Fruit fly (Drosophila melanogaster) whole organism, embryonic: Measurements from ENCODE around the gene Lst8.
A peak's percentile ranks its signal among the peaks of the same experiment; 100 is the strongest.

Experiments used
- Ada2b ChIP-seq: fragments of 200-800 bp; sonication (Bioruptor generic); IDR thresholded peaks from 2 replicates; pipeline ENCODE4 v1.3.6; 2022; ENCODE audit warnings: missing biosample characterization, missing genetic modification characterization
- Asciz ChIP-seq: fragments of 200-800 bp; sonication (Bioruptor generic); optimal IDR thresholded peaks from 2 replicates; lab custom pipeline; 2017; ENCODE audit warnings: missing biosample characterization, mild to moderate bottlenecking, missing genetic modification characterization, missing genetic modification reagents
- CG11398 ChIP-seq: fragments of 200-800 bp; sonication (Bioruptor generic); optimal IDR thresholded peaks from 2 replicates; lab custom pipeline; 2016; ENCODE audit warnings: missing biosample characterization, missing genetic modification characterization
- CG11560 ChIP-seq: fragments of 200-800 bp; sonication (Bioruptor generic); IDR thresholded peaks from 3 replicates; pipeline ENCODE4 v1.3.6; 2022; ENCODE audit warnings: missing biosample characterization, missing genetic modification characterization
- CG12236 ChIP-seq: fragments of 200-800 bp; sonication (Bioruptor generic); optimal IDR thresholded peaks from 2 replicates; lab custom pipeline; 2016; ENCODE audit warnings: missing biosample characterization, missing genetic modification characterization
- CG14667 ChIP-seq: fragments of 200-800 bp; sonication (Bioruptor generic); IDR thresholded peaks from 2 replicates; pipeline ENCODE4 v1.3.6; 2022; ENCODE audit warnings: missing biosample characterization, missing genetic modification characterization
- CG14860 ChIP-seq: fragments of 200-800 bp; sonication (Bioruptor generic); IDR thresholded peaks from 3 replicates; pipeline ENCODE4 v1.3.6; 2022; ENCODE audit warnings: missing biosample characterization, missing genetic modification characterization; ENCODE audit not compliant: partially characterized antibody
- CG15514 ChIP-seq: fragments of 200-800 bp; sonication (Bioruptor generic); optimal IDR thresholded peaks from 3 replicates; lab custom pipeline; 2017; ENCODE audit warnings: missing biosample characterization, missing genetic modification characterization, mild to moderate bottlenecking, moderate library complexity, missing genetic modification reagents
- CG1602 ChIP-seq: fragments of 200-800 bp; sonication (Bioruptor generic); optimal IDR thresholded peaks from 3 replicates; lab custom pipeline; 2016; ENCODE audit warnings: missing biosample characterization, missing genetic modification characterization
- CG17361 ChIP-seq: fragments of 200-800 bp; sonication (Bioruptor generic); IDR thresholded peaks from 3 replicates; pipeline ENCODE4 v1.3.6; 2022; ENCODE audit warnings: missing biosample characterization, missing genetic modification characterization
- CG17568 ChIP-seq: fragments of 200-800 bp; sonication (Bioruptor generic); optimal IDR thresholded peaks from 2 replicates; lab custom pipeline; 2018; ENCODE audit warnings: missing biosample characterization, mild to moderate bottlenecking, missing genetic modification characterization, moderate library complexity
- CG17829 ChIP-seq: fragments of 200-800 bp; optimal IDR thresholded peaks from 2 replicates; lab custom pipeline; 2019; ENCODE audit warnings: missing biosample characterization, mild to moderate bottlenecking, missing genetic modification characterization, moderate library complexity
- CG30431 ChIP-seq: fragments of 200-800 bp; sonication (Bioruptor generic); optimal IDR thresholded peaks from 2 replicates; lab custom pipeline; 2017; ENCODE audit warnings: missing biosample characterization, missing genetic modification characterization
- CG31224 ChIP-seq: fragments of 200-800 bp; sonication (Bioruptor generic); IDR thresholded peaks from 2 replicates; pipeline ENCODE4 v1.3.6; 2022; ENCODE audit warnings: missing biosample characterization, missing genetic modification characterization
- CG32767 ChIP-seq: fragments of 200-800 bp; sonication (Bioruptor generic); IDR thresholded peaks from 2 replicates; pipeline ENCODE4 v1.3.6; 2022; ENCODE audit warnings: missing biosample characterization, missing genetic modification characterization
- CG3281 ChIP-seq: fragments of 200-800 bp; sonication (Bioruptor generic); optimal IDR thresholded peaks from 3 replicates; lab custom pipeline; 2017; ENCODE audit warnings: missing biosample characterization, mild to moderate bottlenecking, missing genetic modification characterization
- CG33557 ChIP-seq: fragments of 200-800 bp; sonication (Bioruptor generic); optimal IDR thresholded peaks from 2 replicates; lab custom pipeline; 2019; ENCODE audit warnings: missing biosample characterization, mild to moderate bottlenecking, missing genetic modification characterization, moderate library complexity
- CG4617 ChIP-seq: fragments of 200-800 bp; sonication (Bioruptor generic); optimal IDR thresholded peaks from 3 replicates; lab custom pipeline; 2016; ENCODE audit warnings: missing biosample characterization, missing genetic modification characterization, borderline replicate concordance
- CG6654 ChIP-seq: fragments of 200-800 bp; sonication (Bioruptor generic); optimal IDR thresholded peaks from 2 replicates; lab custom pipeline; 2017; ENCODE audit warnings: missing biosample characterization, mild to moderate bottlenecking, missing genetic modification characterization
- CG7745 ChIP-seq: fragments of 200-800 bp; sonication (Bioruptor generic); optimal IDR thresholded peaks from 2 replicates; lab custom pipeline; 2018; ENCODE audit warnings: missing biosample characterization, mild to moderate bottlenecking, missing genetic modification characterization, moderate library complexity
- CG9797 ChIP-seq: fragments of 200-800 bp; sonication (Bioruptor generic); optimal IDR thresholded peaks from 3 replicates; lab custom pipeline; 2018; ENCODE audit warnings: missing biosample characterization, mild to moderate bottlenecking, missing genetic modification characterization
- CkIIα-i1 ChIP-seq: fragments of 200-800 bp; sonication (Bioruptor generic); IDR thresholded peaks from 2 replicates; pipeline ENCODE4 v1.3.6; 2022; ENCODE audit warnings: missing biosample characterization, missing genetic modification characterization
- D19B ChIP-seq: fragments of 200-800 bp; sonication (Bioruptor generic); optimal IDR thresholded peaks from 2 replicates; lab custom pipeline; 2017; ENCODE audit warnings: missing biosample characterization, mild to moderate bottlenecking, missing genetic modification characterization
- Dek ChIP-seq: fragments of 200-800 bp; sonication (Bioruptor generic); optimal IDR thresholded peaks from 3 replicates; lab custom pipeline; 2019; ENCODE audit warnings: missing biosample characterization, mild to moderate bottlenecking, missing genetic modification characterization, moderate library complexity
- Dip3 ChIP-seq: fragments of 200-800 bp; sonication (Bioruptor generic); optimal IDR thresholded peaks from 3 replicates; lab custom pipeline; 2016; ENCODE audit warnings: missing biosample characterization, missing genetic modification characterization
- Dll ChIP-seq: fragments of 200-800 bp; sonication (Bioruptor generic); IDR thresholded peaks from 4 replicates; pipeline ENCODE4 v1.3.6; 2022; ENCODE audit warnings: missing biosample characterization, missing genetic modification characterization; ENCODE audit not compliant: partially characterized antibody
- ERR ChIP-seq: fragments of 200-800 bp; sonication (Bioruptor generic); optimal IDR thresholded peaks from 2 replicates; lab custom pipeline; 2016; ENCODE audit warnings: missing biosample characterization, missing genetic modification characterization
- Ets65A ChIP-seq: fragments of 200-800 bp; sonication (Bioruptor generic); peaks from one replicate; lab custom pipeline; 2016; ENCODE audit warnings: missing biosample characterization, missing genetic modification characterization
- Lpt ChIP-seq: fragments of >200 bp; optimal IDR thresholded peaks from 2 replicates; lab custom pipeline; 2018; ENCODE audit warnings: missing biosample characterization, missing genetic modification characterization
- Myb ChIP-seq: fragments of 200-800 bp; sonication (Bioruptor generic); optimal IDR thresholded peaks from 2 replicates; lab custom pipeline; 2016; ENCODE audit warnings: missing biosample characterization, missing genetic modification characterization
- NC2α ChIP-seq: fragments of 200-800 bp; sonication (Bioruptor generic); optimal IDR thresholded peaks from 2 replicates; lab custom pipeline; 2016; ENCODE audit warnings: missing biosample characterization, missing genetic modification characterization
- Sox100B ChIP-seq: fragments of 200-800 bp; sonication (Bioruptor generic); optimal IDR thresholded peaks from 3 replicates; lab custom pipeline; 2018; ENCODE audit warnings: missing biosample characterization, mild to moderate bottlenecking, missing genetic modification characterization
- Taf1 ChIP-seq: fragments of 200-800 bp; sonication (Bioruptor generic); IDR thresholded peaks from 2 replicates; pipeline ENCODE4 v1.3.6; 2022; ENCODE audit warnings: missing biosample characterization, missing genetic modification characterization
- Trl ChIP-seq, 3 experiments: fragments of >200 bp in 2 of 3; fragments of 200-800 bp in 1 of 3; sonication (Bioruptor generic) in 1 of 3; optimal IDR thresholded peaks; 2 replicates in 1 of 3; 3 replicates in 2 of 3; lab custom pipeline; 2016 to 2017; ENCODE audit warnings: missing biosample characterization in 1 of 3, missing genetic modification characterization in 1 of 3
- ab ChIP-seq: fragments of 200-800 bp; sonication (Bioruptor generic); optimal IDR thresholded peaks from 2 replicates; lab custom pipeline; 2016; ENCODE audit warnings: missing biosample characterization, missing genetic modification characterization
- chif ChIP-seq, 2 experiments: fragments of 200-800 bp; sonication (Bioruptor generic); optimal IDR thresholded peaks; 3 replicates each; lab custom pipeline; 2016; ENCODE audit warnings: missing biosample characterization in 2 of 2, missing genetic modification characterization in 2 of 2
- crc ChIP-seq: fragments of 200-800 bp; sonication (Bioruptor generic); optimal IDR thresholded peaks from 2 replicates; lab custom pipeline; 2016; ENCODE audit warnings: missing biosample characterization, missing genetic modification characterization
- dimm ChIP-seq: fragments of 200-800 bp; sonication (Bioruptor generic); IDR thresholded peaks from 2 replicates; pipeline ENCODE4 v1.3.6; 2022; ENCODE audit warnings: missing biosample characterization, missing genetic modification characterization
- disco-r ChIP-seq: fragments of 200-800 bp; sonication (Bioruptor generic); optimal IDR thresholded peaks from 2 replicates; lab custom pipeline; 2016; ENCODE audit warnings: missing biosample characterization, missing genetic modification characterization
- dpn ChIP-seq, 2 experiments: fragments of 200-800 bp; sonication (Bioruptor generic); optimal IDR thresholded peaks; 3 replicates each; lab custom pipeline; 2016; ENCODE audit warnings: missing biosample characterization in 2 of 2, missing genetic modification characterization in 2 of 2
- ftz-f1 ChIP-seq: fragments of 200-800 bp; sonication (Bioruptor generic); optimal IDR thresholded peaks from 2 replicates; lab custom pipeline; 2016; ENCODE audit warnings: missing biosample characterization, missing genetic modification characterization
- her ChIP-seq: fragments of 200-800 bp; sonication (Bioruptor generic); optimal IDR thresholded peaks from 2 replicates; lab custom pipeline; 2016; ENCODE audit warnings: missing biosample characterization, missing genetic modification characterization
- kay ChIP-seq: fragments of 200-800 bp; sonication (Bioruptor generic); optimal IDR thresholded peaks from 2 replicates; lab custom pipeline; 2016; ENCODE audit warnings: missing biosample characterization, missing genetic modification characterization
- nerfin-2 ChIP-seq: fragments of 200-800 bp; sonication (Bioruptor generic); IDR thresholded peaks from 2 replicates; pipeline ENCODE4 v1.3.6; 2022; ENCODE audit warnings: missing biosample characterization, missing genetic modification characterization; ENCODE audit not compliant: partially characterized antibody
- sisA ChIP-seq: fragments of 200-800 bp; sonication (Bioruptor generic); IDR thresholded peaks from 2 replicates; pipeline ENCODE4 v1.3.6; 2022; ENCODE audit warnings: missing biosample characterization, missing genetic modification characterization
- slp2 ChIP-seq: fragments of 200-800 bp; sonication (Bioruptor generic); optimal IDR thresholded peaks from 2 replicates; lab custom pipeline; 2016; ENCODE audit warnings: missing biosample characterization, missing genetic modification characterization
- sr ChIP-seq: fragments of 200-800 bp; sonication (Bioruptor generic); IDR thresholded peaks from 3 replicates; pipeline ENCODE4 v1.3.6; 2022; ENCODE audit warnings: missing biosample characterization, missing genetic modification characterization
- tgo ChIP-seq: fragments of 200-800 bp; sonication (Bioruptor generic); IDR thresholded peaks from 3 replicates; pipeline ENCODE4 v1.3.6; 2022; ENCODE audit warnings: missing biosample characterization, missing genetic modification characterization
- tin ChIP-seq: fragments of 200-800 bp; sonication (Bioruptor generic); optimal IDR thresholded peaks from 3 replicates; lab custom pipeline; 2016; ENCODE audit warnings: missing biosample characterization, missing genetic modification characterization
- tna ChIP-seq: fragments of 200-800 bp; sonication (Bioruptor generic); IDR thresholded peaks from 2 replicates; pipeline ENCODE4 v1.3.6; 2022; ENCODE audit warnings: missing biosample characterization, missing genetic modification characterization; ENCODE audit not compliant: partially characterized antibody

Lst8 gene

DNA sequence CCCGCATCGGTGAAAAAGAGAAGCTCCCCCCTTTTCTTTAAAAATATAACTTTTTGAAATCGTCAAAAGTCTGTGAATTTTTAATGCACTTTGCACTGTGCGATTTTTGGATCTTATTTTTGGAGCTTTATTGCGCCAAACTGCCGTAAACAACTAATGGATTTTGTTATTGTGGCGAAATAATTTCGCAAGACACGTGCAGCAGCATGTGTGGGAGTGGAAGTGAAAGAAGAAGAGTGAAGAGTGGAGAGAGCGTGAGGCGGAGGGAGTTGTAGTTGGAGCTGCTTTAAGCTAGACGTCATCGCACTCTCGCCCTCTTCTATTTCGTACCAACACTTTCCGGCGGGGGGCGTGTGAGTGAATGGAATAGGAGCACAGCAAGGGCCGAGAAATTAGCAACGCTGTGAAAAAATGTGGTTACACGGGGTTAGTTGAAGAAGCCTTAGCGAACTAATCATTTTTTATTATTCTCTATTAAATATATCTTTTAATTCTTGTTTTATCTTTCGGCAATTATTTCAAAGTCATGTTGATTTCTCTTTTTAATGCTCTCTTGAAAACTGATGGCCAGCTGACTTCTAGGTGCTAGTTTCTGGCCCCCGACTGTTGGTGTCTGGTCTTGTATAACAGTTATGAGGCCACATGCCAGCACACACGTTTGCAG lies 22.2 kb downstream of the Lst8 start (continued):
- peak; percentile 83 for TF ChIP-seq CG31224
- peak; percentile 60 to 91 for TF ChIP-seq dpn (GFP tag; optimal IDR thresholded peaks at IDR 0.05; lab: Kevin White, UChicago)
- no peak for TF ChIP-seq CG7745 (tag; lab: Kevin White, UChicago)
- peak; percentile 79 for TF ChIP-seq CG14667
- peak; percentile 92 for TF ChIP-seq CG15514 (GFP tag; lab: Kevin White, UChicago)
- TF ChIP-seq CkIIα-i1 (GFP tag; lab: Robert Waterston, UW) = peak; percentile 36; the same call in 1 of the 2 replicates
- peak; percentile 87 for TF ChIP-seq CG17568
- no peak for TF ChIP-seq tna (GFP tag; lab: Robert Waterston, UW)
- peak; percentile 22 for TF ChIP-seq CG11398 (GFP tag; lab: Kevin White, UChicago)
- peak; percentile 96 for TF ChIP-seq CG3281
- peak; percentile 89 for TF ChIP-seq CG33557 (GFP tag; lab: Kevin White, UChicago)
- TF ChIP-seq CG11560 (tag; lab: Robert Waterston, UW) = peak; percentile 81
- peak; percentile 54 for TF ChIP-seq crc (GFP tag; lab: Kevin White, UChicago)
- peak; percentile 38 for TF ChIP-seq Myb (GFP tag; lab: Kevin White, UChicago)
- no peak for TF ChIP-seq ERR
- peak; percentile 93 for TF ChIP-seq sisA
- no peak for TF ChIP-seq nerfin-2 (GFP tag; lab: Robert Waterston, UW)
- TF ChIP-seq CG1602 (GFP tag; lab: Kevin White, UChicago) = peak; percentile 86
- TF ChIP-seq Ets65A (GFP tag; lab: Kevin White, UChicago) = peak; percentile 94
- TF ChIP-seq ftz-f1 = peak; percentile 44
- peak; percentile 90 for TF ChIP-seq D19B (GFP tag; lab: Kevin White, UChicago)
- peak; percentile 94 for TF ChIP-seq CG17361 (GFP tag; lab: Robert Waterston, UW)
- TF ChIP-seq tgo = peak; percentile 94
- peak; percentile 72 for TF ChIP-seq CG4617 (GFP tag; lab: Kevin White, UChicago)
- peak; percentile 96 for TF ChIP-seq Sox100B (GFP tag; lab: Kevin White, UChicago)
- TF ChIP-seq ab = peak; percentile 51
- no peak for TF ChIP-seq Dll (GFP tag; lab: Robert Waterston, UW)
- peak; percentile 91 for TF ChIP-seq Taf1
- peak; percentile 38 for TF ChIP-seq CG9797 (GFP tag; lab: Kevin White, UChicago)
- no peak for TF ChIP-seq CG12236 (GFP tag; lab: Kevin White, UChicago)
- peak; percentile 83 for TF ChIP-seq CG6654 (GFP tag; lab: Kevin White, UChicago)
- TF ChIP-seq Dip3 (GFP tag; lab: Kevin White, UChicago) = peak; percentile 70
- TF ChIP-seq chif (GFP tag; optimal IDR thresholded peaks at IDR 0.05; lab: Kevin White, UChicago) = peak; percentile 56 to 63
- peak; percentile 63; the same call in 1 of the 2 replicates for TF ChIP-seq dimm (GFP tag; lab: Robert Waterston, UW)
- peak; percentile 15 for TF ChIP-seq NC2α (GFP tag; lab: Kevin White, UChicago)
- peak; percentile 81 for TF ChIP-seq kay (GFP tag; lab: Kevin White, UChicago)
- peak; percentile 94 for TF ChIP-seq CG17829 (tag; lab: Kevin White, UChicago)
- peak; percentile 85 for TF ChIP-seq CG30431 (GFP tag; lab: Kevin White, UChicago)
- TF ChIP-seq Lpt (GFP tag; lab: Kevin White, UChicago) = no peak
- TF ChIP-seq Asciz (GFP tag; lab: Kevin White, UChicago) = peak; percentile 94
- TF ChIP-seq sr (GFP tag; lab: Robert Waterston, UW) = peak; percentile 64; the same call in 2 of the 3 replicates
- TF ChIP-seq slp2 (GFP tag; lab: Kevin White, UChicago) = peak; percentile 59
- peak; percentile 45 for TF ChIP-seq her
- TF ChIP-seq tin (GFP tag; lab: Kevin White, UChicago) = peak; percentile 88
- TF ChIP-seq CG14860 (GFP tag; lab: Robert Waterston, UW) = no peak
- peak; percentile 89 for TF ChIP-seq Ada2b (GFP tag; lab: Robert Waterston, UW)
- TF ChIP-seq CG32767 (GFP tag; lab: Robert Waterston, UW) = peak; percentile 91
- TF ChIP-seq Dek (tag; lab: Kevin White, UChicago) = peak; percentile 94
- TF ChIP-seq Trl (optimal IDR thresholded peaks at IDR 0.05; lab: Kevin White, UChicago) = peak in 1 of 2 experiments; percentile 8
- TF ChIP-seq Trl (GFP tag; optimal IDR thresholded peaks at IDR 0.05; lab: Kevin White, UChicago) = peak; percentile 13
- TF ChIP-seq disco-r (GFP tag; lab: Kevin White, UChicago) = peak; percentile 19
